Worm (Caenorhabditis elegans): ENCODE results near the gene T05H10.1.

T05H10.1 gene

DNA sequence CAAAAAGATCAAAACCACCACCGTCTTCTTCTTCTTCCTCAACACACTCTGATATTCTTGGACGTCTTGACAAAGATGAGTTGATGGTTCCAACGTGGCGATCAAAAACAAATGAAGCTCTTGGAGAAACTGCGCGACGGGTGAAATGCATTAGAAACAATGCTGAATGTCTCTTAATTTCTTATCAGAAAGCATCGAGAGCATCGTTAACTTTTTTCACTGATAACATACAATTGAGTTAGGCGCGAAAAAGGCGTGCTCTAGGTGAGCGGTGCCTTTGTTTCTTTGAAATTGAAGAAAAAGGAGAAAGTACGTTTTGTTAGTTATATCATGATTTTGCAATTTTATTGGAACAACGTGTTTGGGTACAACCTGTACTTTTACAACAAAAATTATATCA, 30.8 kb downstream of the T05H10.1 start, which contains the start of gene gpcp-2:
TSS of gene gpcp-2 (minus strand) at position 153 of the 400 bp plus-strand sequence.
- TF ChIP-seq nhr-237 (tag; optimal IDR thresholded peaks at IDR 0.05) (no peak), mls-2 (tag; optimal IDR thresholded peaks at IDR 0.05) (no peak), M03D4.4 (tag; optimal IDR thresholded peaks at IDR 0.05) (no peak), ceh-39 (tag; optimal IDR thresholded peaks at IDR 0.05) (no peak), ceh-83 (GFP tag; optimal IDR thresholded peaks at IDR 0.05) (no peak), lin-13 (tag; optimal IDR thresholded peaks at IDR 0.05) (no peak), ces-1 (GFP tag; optimal IDR thresholded peaks at IDR 0.05) (no peak), zip-8 (tag; optimal IDR thresholded peaks at IDR 0.05) (no peak), unc-120 (tag; optimal IDR thresholded peaks at IDR 0.05; ENCODE audit: poor library complexity, severe bottlenecking) (no peak), ztf-11 (tag; optimal IDR thresholded peaks at IDR 0.05) (no peak), lin-32 (GFP tag; optimal IDR thresholded peaks at IDR 0.05) (no peak), unc-62 (GFP tag; optimal IDR thresholded peaks at IDR 0.05) (no peak)

DNA sequence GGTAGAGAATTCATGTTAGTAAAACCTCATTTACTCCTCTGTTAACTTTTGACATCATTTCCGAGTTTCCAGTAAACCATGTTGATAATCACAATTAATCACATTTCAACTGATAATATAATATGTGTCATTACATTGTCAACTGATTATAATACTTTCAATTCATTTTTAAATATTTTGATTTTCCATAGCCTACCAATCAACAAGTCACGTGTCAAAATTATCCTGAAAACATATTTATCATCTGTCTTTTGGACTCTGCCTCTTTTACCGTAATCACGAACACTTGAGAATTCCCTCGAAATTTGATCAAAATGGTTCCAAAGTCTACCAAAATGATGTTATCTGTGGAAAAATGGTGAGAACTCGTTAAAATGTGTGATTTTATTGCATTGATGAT, 31.7 kb downstream of the T05H10.1 start:
- TF ChIP-seq nhr-2 (tag; optimal IDR thresholded peaks at IDR 0.05) (no peak), zip-8 (tag; optimal IDR thresholded peaks at IDR 0.05) (no peak), sem-2 (GFP tag; optimal IDR thresholded peaks at IDR 0.05) (no peak), sptf-1 (tag; optimal IDR thresholded peaks at IDR 0.05) (no peak), lsy-2 (tag; optimal IDR thresholded peaks at IDR 0.05) (no peak), unc-39 (tag; optimal IDR thresholded peaks at IDR 0.05) (no peak), flh-1 (GFP tag; optimal IDR thresholded peaks at IDR 0.05) (no peak)

DNA sequence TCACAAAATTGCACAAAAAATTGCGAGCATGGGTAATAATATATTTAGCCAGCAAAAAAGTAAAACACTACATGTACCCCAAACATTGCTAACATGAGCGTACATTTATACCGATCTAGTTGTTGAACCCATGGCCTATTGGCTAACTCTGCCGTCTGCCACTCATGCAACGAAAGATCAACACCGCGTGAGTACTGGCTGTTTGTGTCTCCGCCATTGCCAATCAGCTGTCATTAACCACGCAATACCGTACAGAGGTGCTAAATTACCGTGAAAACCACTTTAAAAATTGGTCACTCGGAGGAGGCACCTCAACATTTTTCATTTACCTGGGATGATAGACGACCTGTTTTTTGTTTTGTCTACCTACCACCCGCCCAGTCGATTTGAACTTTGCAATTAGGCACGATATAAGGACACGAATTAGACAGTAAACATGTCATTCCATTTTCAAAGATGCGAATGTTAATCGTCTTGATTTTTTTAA, 33.0 kb downstream of the T05H10.1 start, which contains the start of gene K02C4.2:
TSS of gene K02C4.2 (plus strand) at position 437 of the 487 bp plus-strand sequence.
- peak; percentile 86 for TF ChIP-seq drap-1 (GFP tag; optimal IDR thresholded peaks at IDR 0.05)
- TF ChIP-seq sem-2 (GFP tag; optimal IDR thresholded peaks at IDR 0.05) = peak; percentile 76
- TF ChIP-seq sptf-1 (tag; optimal IDR thresholded peaks at IDR 0.05) = no peak
- TF ChIP-seq ztf-11 (tag; optimal IDR thresholded peaks at IDR 0.05) = no peak
- TF ChIP-seq nhr-28 (tag; optimal IDR thresholded peaks at IDR 0.05) = no peak
- no peak for TF ChIP-seq lsy-2 (tag; optimal IDR thresholded peaks at IDR 0.05)
- TF ChIP-seq M03D4.4 (tag; optimal IDR thresholded peaks at IDR 0.05) = peak; percentile 79
- no peak for TF ChIP-seq ces-1 (GFP tag; optimal IDR thresholded peaks at IDR 0.05)
- TF ChIP-seq zip-8 (tag; optimal IDR thresholded peaks at IDR 0.05) = peak; percentile 23
- no peak for TF ChIP-seq blmp-1 (tag; optimal IDR thresholded peaks at IDR 0.05)
- TF ChIP-seq mep-1 (tag; optimal IDR thresholded peaks at IDR 0.05) = peak; percentile 12
- no peak for TF ChIP-seq elt-1 (tag; optimal IDR thresholded peaks at IDR 0.05; ENCODE audit: borderline replicate concordance, insufficient read depth)
- TF ChIP-seq mab-5 (tag; optimal IDR thresholded peaks at IDR 0.05) = no peak
- peak; percentile 8 for TF ChIP-seq hlh-1 (tag; optimal IDR thresholded peaks at IDR 0.05)
- peak; percentile 59 for TF ChIP-seq tbx-8 (GFP tag; optimal IDR thresholded peaks at IDR 0.05)
- peak; percentile 89 for TF ChIP-seq ceh-83 (GFP tag; optimal IDR thresholded peaks at IDR 0.05)
- TF ChIP-seq ham-2 (GFP tag; optimal IDR thresholded peaks at IDR 0.05) = peak; percentile 73
- TF ChIP-seq unc-120 (tag; optimal IDR thresholded peaks at IDR 0.05; ENCODE audit: poor library complexity, severe bottlenecking) = peak; percentile 20
- no peak for TF ChIP-seq nhr-12 (tag; optimal IDR thresholded peaks at IDR 0.05)
- peak; percentile 20 for TF ChIP-seq lin-13 (tag; optimal IDR thresholded peaks at IDR 0.05)
- TF ChIP-seq nhr-2 (tag; optimal IDR thresholded peaks at IDR 0.05) = no peak
- TF ChIP-seq ceh-39 (tag; optimal IDR thresholded peaks at IDR 0.05) = no peak
- peak; percentile 59 for TF ChIP-seq flh-1 (GFP tag; optimal IDR thresholded peaks at IDR 0.05)
- TF ChIP-seq elt-3 (tag; optimal IDR thresholded peaks at IDR 0.05) = no peak
- TF ChIP-seq unc-39 (tag; optimal IDR thresholded peaks at IDR 0.05) = no peak
- peak; percentile 22 for TF ChIP-seq unc-62 (GFP tag; optimal IDR thresholded peaks at IDR 0.05)
- TF ChIP-seq cnd-1 (tag; optimal IDR thresholded peaks at IDR 0.05) = peak; percentile 86
- peak; percentile 76 for TF ChIP-seq lin-32 (GFP tag; optimal IDR thresholded peaks at IDR 0.05)
- no peak for TF ChIP-seq snpc-4 (tag; optimal IDR thresholded peaks at IDR 0.05)
- TF ChIP-seq ceh-43 (GFP tag; optimal IDR thresholded peaks at IDR 0.05) = peak; percentile 63
- TF ChIP-seq nhr-237 (tag; optimal IDR thresholded peaks at IDR 0.05) = no peak
- peak; percentile 55 for TF ChIP-seq pha-4 (tag; optimal IDR thresholded peaks at IDR 0.05)
- TF ChIP-seq mls-2 (tag; optimal IDR thresholded peaks at IDR 0.05) = peak; percentile 81
- no peak for TF ChIP-seq nhr-76 (tag; optimal IDR thresholded peaks at IDR 0.05)
- TF ChIP-seq bed-3 (GFP tag; optimal IDR thresholded peaks at IDR 0.05) = peak; percentile 12

All from whole organism, mixed stage, embryonic.